Worm (Caenorhabditis elegans): Measurements from ENCODE around the gene T25B2.3.

ce11 chrX:6175829-6176228, at the start of gene T25B2.3:
- TF ChIP-seq him-1 (tag; optimal IDR thresholded peaks at IDR 0.05) (no peak), W03F9.2 (tag; optimal IDR thresholded peaks at IDR 0.05) (no peak), dao-5 (tag; optimal IDR thresholded peaks at IDR 0.05) (no peak)
